Worm (Caenorhabditis elegans): Measurements from ENCODE around the gene moma-1.

Gene moma-1

ce11 chrIII:887874-888299 is 35.7 kb upstream of the moma-1 start:
- TF ChIP-seq mab-9 (GFP tag; IDR thresholded peaks at IDR 0.05) (peak; percentile 48; the same call in 1 of the 2 replicates), ama-1 (optimal IDR thresholded peaks at IDR 0.05) (no peak), rnt-1 (tag; optimal IDR thresholded peaks at IDR 0.05) (peak; percentile 75), sox-4 (tag; optimal IDR thresholded peaks at IDR 0.05) (peak; percentile 49), nhr-20 (tag; optimal IDR thresholded peaks at IDR 0.05) (peak; percentile 73), grh-1 (GFP tag; IDR thresholded peaks at IDR 0.05) (no peak), ceh-90 (tag; optimal IDR thresholded peaks at IDR 0.05) (no peak), lin-15B (tag; optimal IDR thresholded peaks at IDR 0.05) (peak; percentile 26), xbp-1 (tag; optimal IDR thresholded peaks at IDR 0.05) (peak; percentile 65), ces-1 (GFP tag; optimal IDR thresholded peaks at IDR 0.05) (no peak), pax-3 (tag; optimal IDR thresholded peaks at IDR 0.05) (peak; percentile 27), dpl-1 (GFP tag; optimal IDR thresholded peaks at IDR 0.05) (peak; percentile 11 to 45 (median 18)), zag-1 (tag; optimal IDR thresholded peaks at IDR 0.05) (peak; percentile 44), nhr-47 (tag; optimal IDR thresholded peaks at IDR 0.05) (peak; percentile 84), tbx-2 (tag; optimal IDR thresholded peaks at IDR 0.05) (peak; percentile 77), lir-3 (tag; optimal IDR thresholded peaks at IDR 0.05; ENCODE audit: poor library complexity) (peak; percentile 40), nhr-71 (tag; optimal IDR thresholded peaks at IDR 0.05) (peak; percentile 88), ceh-8 (GFP tag; optimal IDR thresholded peaks at IDR 0.05) (no peak), lin-35 (GFP tag; optimal IDR thresholded peaks at IDR 0.05) (peak; percentile 49 to 50), ceh-82 (tag; optimal IDR thresholded peaks at IDR 0.05) (peak; percentile 38 to 65 (median 62)), irx-1 (tag; optimal IDR thresholded peaks at IDR 0.05) (peak; percentile 37), pag-3 (tag; optimal IDR thresholded peaks at IDR 0.05; ENCODE audit: borderline replicate concordance, insufficient read depth) (no peak), elt-3 (tag; optimal IDR thresholded peaks at IDR 0.05) (peak in 2 of 6 experiments; percentile 14 to 52), C16A3.4 (tag; optimal IDR thresholded peaks at IDR 0.05) (peak; percentile 40), lsy-2 (tag; optimal IDR thresholded peaks at IDR 0.05) (peak; percentile 62 to 76), swsn-7 (tag; optimal IDR thresholded peaks at IDR 0.05) (peak; percentile 86), unc-98 (GFP tag; IDR thresholded peaks at IDR 0.05) (no peak), ceh-63 (GFP tag; optimal IDR thresholded peaks at IDR 0.05) (peak; percentile 2), egl-13 (tag; optimal IDR thresholded peaks at IDR 0.05) (peak; percentile 79), fkh-10 (GFP tag; optimal IDR thresholded peaks at IDR 0.05) (peak; percentile 90), sup-37 (GFP tag; optimal IDR thresholded peaks at IDR 0.05) (no peak), aly-2 (tag; optimal IDR thresholded peaks at IDR 0.05) (peak; percentile 60), fkh-8 (tag; optimal IDR thresholded peaks at IDR 0.05) (peak; percentile 90), fos-1 (tag; optimal IDR thresholded peaks at IDR 0.05) (peak; percentile 26), F16B12.6 (tag; optimal IDR thresholded peaks at IDR 0.05) (peak; percentile 4), hpl-2 (GFP tag; optimal IDR thresholded peaks at IDR 0.05) (no peak), lin-14 (GFP tag; optimal IDR thresholded peaks at IDR 0.05) (peak; percentile 96), ztf-11 (tag; optimal IDR thresholded peaks at IDR 0.05) (peak in 1 of 2 experiments; percentile 60), unc-86 (tag; optimal IDR thresholded peaks at IDR 0.05) (peak; percentile 87), nhr-77 (tag; optimal IDR thresholded peaks at IDR 0.05) (peak; percentile 40), nhr-19 (GFP tag; conservative IDR thresholded peaks at IDR 0.05) (peak; percentile 57), blmp-1 (tag; optimal IDR thresholded peaks at IDR 0.05) (peak; percentile 97), nhr-12 (tag; optimal IDR thresholded peaks at IDR 0.05) (no peak), nhr-84 (tag; optimal IDR thresholded peaks at IDR 0.05) (no peak), mep-1 (tag; optimal IDR thresholded peaks at IDR 0.05) (peak; percentile 59), snu-23 (GFP tag; optimal IDR thresholded peaks at IDR 0.05) (peak; percentile 85), jun-1 (tag; optimal IDR thresholded peaks at IDR 0.05) (peak; percentile 77), nhr-90 (tag; optimal IDR thresholded peaks at IDR 0.05; ENCODE audit: poor library complexity) (peak; percentile 47), isw-1 (GFP tag; IDR thresholded peaks at IDR 0.05) (peak; percentile 58), egl-27 (tag; optimal IDR thresholded peaks at IDR 0.05) (no peak), efl-1 (optimal IDR thresholded peaks at IDR 0.05) (peak; percentile 63 to 74), efl-1 (GFP tag; optimal IDR thresholded peaks at IDR 0.05 in 1 of 2) (peak; percentile 12 to 93), skn-1 (tag; optimal IDR thresholded peaks at IDR 0.05) (peak; percentile 56)
